Worm (Caenorhabditis elegans) whole organism, L2 larva: ENCODE data around the gene rft-1.

ENCODE experiments used
- F13H6.1 ChIP-seq: sonication (generic microtip); optimal IDR thresholded peaks from 2 replicates; lab custom pipeline; 2016; ENCODE audit warnings: missing genetic modification characterization, missing compliant biosample characterization
- alr-1 ChIP-seq: fragments of 150-350 bp; optimal IDR thresholded peaks from 2 replicates; lab custom pipeline; 2014; ENCODE audit warnings: missing biosample characterization, missing genetic modification characterization
- ama-1 ChIP-seq: fragments of 150-350 bp; optimal IDR thresholded peaks from 2 replicates; lab custom pipeline; 2018; ENCODE audit warnings: inconsistent platforms
- blmp-1 ChIP-seq: sonication (generic microtip); optimal IDR thresholded peaks from 2 replicates; lab custom pipeline; 2017; ENCODE audit warnings: missing genetic modification characterization, mild to moderate bottlenecking, missing compliant biosample characterization, antibody characterized with exemption, moderate library complexity; ENCODE audit not compliant: insufficient read depth
- ceh-82 ChIP-seq: fragments of 150-350 bp; optimal IDR thresholded peaks from 2 replicates; lab custom pipeline; 2014; ENCODE audit warnings: missing biosample characterization, missing genetic modification characterization
- egl-27 ChIP-seq: sonication (generic microtip); optimal IDR thresholded peaks from 3 replicates; lab custom pipeline; 2017; ENCODE audit warnings: missing biosample characterization, missing genetic modification reagents, missing genetic modification characterization
- fos-1 ChIP-seq: fragments of 150-350 bp; optimal IDR thresholded peaks from 2 replicates; lab custom pipeline; 2014; ENCODE audit warnings: missing biosample characterization, missing genetic modification characterization
- lin-39 ChIP-seq: fragments of 150-350 bp; optimal IDR thresholded peaks from 2 replicates; lab custom pipeline; 2014; ENCODE audit warnings: missing biosample characterization, missing genetic modification reagents, missing genetic modification characterization
- nhr-10 ChIP-seq: sonication (generic microtip); optimal IDR thresholded peaks from 2 replicates; lab custom pipeline; 2017; ENCODE audit warnings: missing biosample characterization, missing genetic modification characterization
- nhr-11 ChIP-seq: fragments of 150-350 bp; optimal IDR thresholded peaks from 2 replicates; lab custom pipeline; 2014; ENCODE audit warnings: missing biosample characterization, missing genetic modification characterization
- sem-4 ChIP-seq: fragments of 150-350 bp; optimal IDR thresholded peaks from 2 replicates; lab custom pipeline; 2014; ENCODE audit warnings: missing biosample characterization, missing genetic modification reagents, missing genetic modification characterization
- unc-39 ChIP-seq: fragments of 150-350 bp; optimal IDR thresholded peaks from 2 replicates; lab custom pipeline; 2014; ENCODE audit warnings: missing biosample characterization, missing genetic modification characterization
- ztf-11 ChIP-seq: sonication (generic microtip); optimal IDR thresholded peaks from 2 replicates; lab custom pipeline; 2017; ENCODE audit warnings: missing biosample characterization, missing genetic modification characterization

- no peak for TF ChIP-seq alr-1 (tag; lab: Kevin White, UChicago)
- TF ChIP-seq unc-39, result no peak
- no peak for TF ChIP-seq blmp-1
- TF ChIP-seq ceh-82, result no peak
- TF ChIP-seq nhr-11 (tag; lab: Kevin White, UChicago), result no peak
- no peak for TF ChIP-seq fos-1 (tag; lab: Kevin White, UChicago)
- no peak for TF ChIP-seq F13H6.1
- no peak for TF ChIP-seq sem-4 (tag; lab: Kevin White, UChicago)
- no peak for TF ChIP-seq ama-1 (lab: Kevin White, UChicago)
- TF ChIP-seq lin-39, result no peak
- no peak for TF ChIP-seq ztf-11
- TF ChIP-seq nhr-10 (tag; lab: Kevin White, UChicago), result no peak
- TF ChIP-seq egl-27 (tag; lab: Kevin White, UChicago), result no peak
Measured at ce11 chrV:4422127-4422526, 20.9 kb downstream of the rft-1 start, which contains the start of gene skr-7.
